Worm (Caenorhabditis elegans) whole organism, young adult: ENCODE results near the gene H10E21.5.

Source experiments
- B0336.3 ChIP-seq: fragments of 200-800 bp; sonication (Bioruptor generic); IDR thresholded peaks from 2 replicates; pipeline ENCODE4 v1.3.6; 2022; ENCODE audit warnings: missing genetic modification characterization, missing compliant biosample characterization
- F33H1.4 ChIP-seq: fragments of 200-800 bp; sonication (Bioruptor generic); IDR thresholded peaks from 2 replicates; pipeline ENCODE4 v1.3.6; 2022; ENCODE audit warnings: missing genetic modification reagents, missing genetic modification characterization, missing compliant biosample characterization
- F39B2.1 ChIP-seq: fragments of 200-800 bp; sonication (Bioruptor generic); IDR thresholded peaks from 2 replicates; pipeline ENCODE4 v1.3.6; 2022; ENCODE audit warnings: missing genetic modification reagents, missing genetic modification characterization, missing compliant biosample characterization
- F57C9.4 ChIP-seq: sonication (generic microtip); optimal IDR thresholded peaks from 2 replicates; lab custom pipeline; 2017; ENCODE audit warnings: mild to moderate bottlenecking, missing genetic modification characterization, missing compliant biosample characterization
- K12H6.12 ChIP-seq: fragments of 200-800 bp; sonication (Bioruptor generic); optimal IDR thresholded peaks from 2 replicates; lab custom pipeline; 2018; ENCODE audit warnings: mild to moderate bottlenecking, missing genetic modification characterization, missing compliant biosample characterization
- Y53G8AR.9 ChIP-seq: fragments of 200-800 bp; sonication (Bioruptor generic); conservative IDR thresholded peaks from 2 replicates; pipeline ENCODE4 v1.3.6; 2022; ENCODE audit warnings: missing genetic modification reagents, missing genetic modification characterization, missing compliant biosample characterization
- Y56A3A.18 ChIP-seq: fragments of 200-800 bp; sonication (Bioruptor generic); IDR thresholded peaks from 2 replicates; pipeline ENCODE4 v1.3.6; 2022; ENCODE audit warnings: missing genetic modification reagents, missing genetic modification characterization, missing compliant biosample characterization
- ama-1 ChIP-seq, 3 experiments: fragments of 150-350 bp in 1 of 3; sonication (generic microtip) in 2 of 3; optimal IDR thresholded peaks; 2 replicates each; lab custom pipeline; 2014 to 2018; ENCODE audit warnings: missing biosample characterization in 2 of 3, missing genetic modification characterization in 2 of 3, missing genetic modification reagents in 2 of 3
- athp-1 ChIP-seq: sonication (generic microtip); optimal IDR thresholded peaks from 2 replicates; lab custom pipeline; 2017; ENCODE audit warnings: mild to moderate bottlenecking, missing genetic modification characterization, missing compliant biosample characterization
- attf-3 ChIP-seq: fragments of 200-800 bp; sonication (Bioruptor generic); conservative IDR thresholded peaks from 2 replicates; pipeline ENCODE4 v1.3.6; 2022; ENCODE audit warnings: missing genetic modification reagents, missing genetic modification characterization, missing compliant biosample characterization
- attf-5 ChIP-seq: fragments of 200-800 bp; sonication (Bioruptor generic); optimal IDR thresholded peaks from 2 replicates; lab custom pipeline; 2018; ENCODE audit warnings: mild to moderate bottlenecking, missing genetic modification characterization, missing compliant biosample characterization
- cebp-2 ChIP-seq: fragments of 200-800 bp; sonication (Bioruptor generic); IDR thresholded peaks from 2 replicates; pipeline ENCODE4 v1.3.6; 2022; ENCODE audit warnings: missing genetic modification characterization, missing compliant biosample characterization
- ceh-100 ChIP-seq: fragments of 200-800 bp; sonication (Bioruptor generic); IDR thresholded peaks from 2 replicates; pipeline ENCODE4 v1.3.6; 2022; ENCODE audit warnings: missing genetic modification reagents, missing genetic modification characterization, missing compliant biosample characterization
- dpff-1 ChIP-seq: sonication (generic microtip); optimal IDR thresholded peaks from 2 replicates; lab custom pipeline; 2017; ENCODE audit warnings: mild to moderate bottlenecking, missing genetic modification characterization, missing compliant biosample characterization
- dpl-1 ChIP-seq: fragments of 150-350 bp; optimal IDR thresholded peaks from 2 replicates; lab custom pipeline; 2014; ENCODE audit warnings: missing biosample characterization, missing genetic modification reagents, missing genetic modification characterization
- egrh-3 ChIP-seq: fragments of 200-800 bp; sonication (Bioruptor generic); IDR thresholded peaks from 2 replicates; pipeline ENCODE4 v1.3.6; 2022; ENCODE audit warnings: missing genetic modification reagents, missing genetic modification characterization, missing compliant biosample characterization
- ekl-4 ChIP-seq: fragments of 200-800 bp; sonication (Bioruptor generic); IDR thresholded peaks from 2 replicates; pipeline ENCODE4 v1.3.6; 2022; ENCODE audit warnings: missing genetic modification reagents, missing genetic modification characterization, missing compliant biosample characterization
- ets-4 ChIP-seq: fragments of 200-800 bp; sonication (Bioruptor generic); optimal IDR thresholded peaks from 2 replicates; lab custom pipeline; 2018; ENCODE audit warnings: mild to moderate bottlenecking, missing genetic modification characterization, missing compliant biosample characterization
- fkh-3 ChIP-seq: sonication (generic microtip); optimal IDR thresholded peaks from 2 replicates; lab custom pipeline; 2016; ENCODE audit warnings: mild to moderate bottlenecking, missing genetic modification characterization, missing compliant biosample characterization
- hmg-1.2 ChIP-seq: fragments of 200-800 bp; sonication (Bioruptor generic); IDR thresholded peaks from 2 replicates; pipeline ENCODE4 v1.3.6; 2022; ENCODE audit warnings: missing genetic modification reagents, missing genetic modification characterization, missing compliant biosample characterization
- hmg-20 ChIP-seq: fragments of 200-800 bp; sonication (Bioruptor generic); IDR thresholded peaks from 2 replicates; pipeline ENCODE4 v1.3.6; 2022; ENCODE audit warnings: missing genetic modification reagents, missing genetic modification characterization, missing compliant biosample characterization
- hrde-1 ChIP-seq: sonication (generic microtip); optimal IDR thresholded peaks from 2 replicates; lab custom pipeline; 2016; ENCODE audit warnings: missing genetic modification characterization, mild to moderate bottlenecking, missing compliant biosample characterization, moderate library complexity, missing genotype, missing genetic modification reagents, borderline replicate concordance
- lin-26 ChIP-seq: fragments of 200-800 bp; sonication (Bioruptor generic); IDR thresholded peaks from 2 replicates; pipeline ENCODE4 v1.3.6; 2022; ENCODE audit warnings: missing genetic modification reagents, missing genetic modification characterization, missing compliant biosample characterization
- lin-35 ChIP-seq, 3 experiments: fragments of 150-350 bp in 2 of 3; sonication (generic microtip) in 1 of 3; optimal IDR thresholded peaks; 2 replicates each; lab custom pipeline; 2014 to 2018; ENCODE audit warnings: missing biosample characterization in 3 of 3, missing genetic modification characterization in 3 of 3, missing genetic modification reagents in 3 of 3
- lin-40 ChIP-seq: sonication (generic microtip); optimal IDR thresholded peaks from 2 replicates; lab custom pipeline; 2016; ENCODE audit warnings: missing genetic modification characterization, mild to moderate bottlenecking, missing compliant biosample characterization, missing genotype, missing genetic modification reagents
- lir-1 ChIP-seq: fragments of 200-800 bp; sonication (Bioruptor generic); conservative IDR thresholded peaks from 2 replicates; pipeline ENCODE4 v1.3.6; 2022; ENCODE audit warnings: missing genetic modification reagents, missing genetic modification characterization, missing compliant biosample characterization
- lsy-27 ChIP-seq: sonication (generic microtip); optimal IDR thresholded peaks from 2 replicates; lab custom pipeline; 2017; ENCODE audit warnings: missing genetic modification characterization, mild to moderate bottlenecking, missing compliant biosample characterization, antibody characterized with exemption, missing genotype, borderline replicate concordance; ENCODE audit not compliant: insufficient read depth
- madf-10 ChIP-seq: sonication (generic microtip); optimal IDR thresholded peaks from 2 replicates; lab custom pipeline; 2016; ENCODE audit warnings: mild to moderate bottlenecking, missing genetic modification characterization, missing compliant biosample characterization
- madf-3 ChIP-seq: fragments of 200-800 bp; sonication (Bioruptor generic); IDR thresholded peaks from 2 replicates; pipeline ENCODE4 v1.3.6; 2022; ENCODE audit warnings: missing genetic modification reagents, missing genetic modification characterization, missing compliant biosample characterization
- nhr-90 ChIP-seq: sonication (generic microtip); optimal IDR thresholded peaks from 2 replicates; lab custom pipeline; 2016; ENCODE audit warnings: missing genotype, mild to moderate bottlenecking, missing genetic modification characterization, missing compliant biosample characterization
- pbrm-1 ChIP-seq: fragments of 200-800 bp; sonication (Bioruptor generic); IDR thresholded peaks from 2 replicates; pipeline ENCODE4 v1.3.6; 2022; ENCODE audit warnings: missing genetic modification reagents, missing genetic modification characterization, missing compliant biosample characterization
- repo-1 ChIP-seq: sonication (generic microtip); optimal IDR thresholded peaks from 2 replicates; lab custom pipeline; 2017; ENCODE audit warnings: mild to moderate bottlenecking, missing genetic modification characterization, missing compliant biosample characterization
- rpc-1 ChIP-seq, 2 experiments: fragments of 150-350 bp in 1 of 2; sonication (generic microtip) in 1 of 2; optimal IDR thresholded peaks; 2 replicates each; lab custom pipeline; 2014 to 2018; ENCODE audit warnings: missing biosample characterization in 1 of 2, missing genetic modification characterization in 1 of 2, missing genetic modification reagents in 1 of 2, missing genotype in 1 of 2
- sdz-38 ChIP-seq: sonication (generic microtip); optimal IDR thresholded peaks from 2 replicates; lab custom pipeline; 2016; ENCODE audit warnings: missing genotype, missing genetic modification characterization, missing compliant biosample characterization
- sea-2 ChIP-seq: fragments of 200-800 bp; sonication (Bioruptor generic); IDR thresholded peaks from 2 replicates; pipeline ENCODE4 v1.3.6; 2022; ENCODE audit warnings: missing genetic modification characterization, missing compliant biosample characterization
- snpc-1.3 ChIP-seq: sonication (generic microtip); optimal IDR thresholded peaks from 2 replicates; lab custom pipeline; 2017; ENCODE audit warnings: missing genetic modification characterization, mild to moderate bottlenecking, missing compliant biosample characterization, antibody characterized with exemption, moderate library complexity, missing genotype, missing genetic modification reagents; ENCODE audit not compliant: insufficient read depth
- snpc-4 ChIP-seq, 5 experiments: fragments of 150-350 bp in 1 of 5; sonication (generic microtip) in 4 of 5; optimal IDR thresholded peaks; 2 replicates each; lab custom pipeline; 2014 to 2018; ENCODE audit warnings: missing genetic modification characterization in 5 of 5, missing biosample characterization in 3 of 5, antibody characterized with exemption in 2 of 5, mild to moderate bottlenecking in 2 of 5, missing compliant biosample characterization in 2 of 5, missing genotype in 2 of 5, moderate library complexity in 2 of 5, missing genetic modification reagents in 1 of 5
- somi-1 ChIP-seq: fragments of 200-800 bp; sonication (Bioruptor generic); optimal IDR thresholded peaks from 2 replicates; lab custom pipeline; 2018; ENCODE audit warnings: mild to moderate bottlenecking, missing genetic modification characterization, missing compliant biosample characterization
- sptf-2 ChIP-seq: fragments of 200-800 bp; sonication (Bioruptor generic); optimal IDR thresholded peaks from 2 replicates; lab custom pipeline; 2018; ENCODE audit warnings: mild to moderate bottlenecking, missing genetic modification characterization, missing compliant biosample characterization
- tlf-1 ChIP-seq: fragments of 200-800 bp; sonication (Bioruptor generic); optimal IDR thresholded peaks from 2 replicates; lab custom pipeline; 2018; ENCODE audit warnings: mild to moderate bottlenecking, missing genetic modification characterization, missing compliant biosample characterization
- unc-130 ChIP-seq: sonication (generic microtip); optimal IDR thresholded peaks from 2 replicates; lab custom pipeline; 2016; ENCODE audit warnings: missing genetic modification reagents, missing genetic modification characterization, missing compliant biosample characterization
- ztf-22 ChIP-seq: fragments of 200-800 bp; sonication (Bioruptor generic); optimal IDR thresholded peaks from 2 replicates; lab custom pipeline; 2018; ENCODE audit warnings: mild to moderate bottlenecking, missing genetic modification characterization, moderate library complexity, missing compliant biosample characterization
- ztf-6 ChIP-seq: fragments of 200-800 bp; sonication (Bioruptor generic); IDR thresholded peaks from 2 replicates; pipeline ENCODE4 v1.3.6; 2022; ENCODE audit warnings: missing genetic modification reagents, missing genetic modification characterization, missing compliant biosample characterization

The H10E21.5 gene

ce11 chrIII:63584-64316 is 40.0 kb upstream of the H10E21.5 start (continued):
- TF ChIP-seq athp-1 (peak; percentile 18), ama-1 (optimal IDR thresholded peaks at IDR 0.05; lab: Kevin White, UChicago) (no peak), ama-1 (GFP tag; optimal IDR thresholded peaks at IDR 0.05; lab: Kevin White, UChicago) (peak in 1 of 2 experiments; percentile 35), attf-3 (no peak), dpl-1 (GFP tag; lab: Kevin White, UChicago) (no peak), somi-1 (GFP tag; lab: Kevin White, UChicago) (peak; percentile 58), lir-1 (GFP tag; lab: Robert Waterston, UW) (no peak), madf-3 (GFP tag; lab: Robert Waterston, UW) (peak; percentile 76), hmg-1.2 (GFP tag; lab: Robert Waterston, UW) (peak; percentile 29; the same call in 1 of the 2 replicates), lsy-27 (tag; lab: Kevin White, UChicago) (no peak), hmg-20 (GFP tag; lab: Robert Waterston, UW) (no peak), dpff-1 (tag; lab: Kevin White, UChicago) (no peak), sptf-2 (GFP tag; lab: Kevin White, UChicago) (no peak), snpc-4 (GFP tag; optimal IDR thresholded peaks at IDR 0.05; lab: Kevin White, UChicago) (no peak), snpc-4 (tag; optimal IDR thresholded peaks at IDR 0.05; lab: Kevin White, UChicago) (no peak), rpc-1 (optimal IDR thresholded peaks at IDR 0.05; lab: Kevin White, UChicago) (no peak), rpc-1 (tag; optimal IDR thresholded peaks at IDR 0.05; lab: Kevin White, UChicago) (no peak), lin-40 (no peak), ceh-100 (0 out of 2 replicates have a peak, but pooled peaks have one; percentile 9), cebp-2 (GFP tag; lab: Robert Waterston, UW) (no peak), madf-10 (tag; lab: Kevin White, UChicago) (no peak), ekl-4 (peak; percentile 58; the same call in 1 of the 2 replicates), egrh-3 (peak; percentile 72; the same call in 1 of the 2 replicates), ztf-22 (GFP tag; lab: Kevin White, UChicago) (no peak), nhr-90 (no peak), sdz-38 (tag; lab: Kevin White, UChicago) (no peak), Y53G8AR.9 (GFP tag; lab: Robert Waterston, UW) (peak; percentile 60)

DNA sequence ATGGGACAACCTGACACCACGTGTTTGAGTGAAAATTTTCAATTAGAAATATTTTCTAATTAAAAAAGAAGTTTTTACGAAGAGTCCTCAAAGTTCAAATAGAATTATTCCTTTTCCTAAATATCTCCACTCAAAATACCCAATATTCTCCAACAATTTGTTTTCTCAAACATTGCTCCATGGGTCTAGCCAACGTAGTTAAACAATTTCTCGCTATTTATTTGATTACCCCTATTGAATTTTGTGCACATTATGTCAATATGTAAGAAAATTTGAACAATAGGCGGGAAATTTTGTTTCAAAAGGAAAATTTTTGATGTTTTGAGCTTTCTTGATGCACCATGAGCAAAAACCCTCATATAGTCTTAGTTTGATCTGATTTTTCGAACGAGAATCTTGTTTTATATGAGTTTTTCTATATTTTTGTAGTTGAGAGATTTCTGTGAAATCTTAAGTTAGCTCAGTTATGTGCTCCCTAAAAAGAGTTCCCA is 38.7 kb upstream of the H10E21.5 start:
- peak; percentile 68 for TF ChIP-seq pbrm-1
- peak; percentile 41 for TF ChIP-seq K12H6.12 (tag; lab: Kevin White, UChicago)
- peak; percentile 33; the same call in 1 of the 2 replicates for TF ChIP-seq hmg-1.2 (GFP tag; lab: Robert Waterston, UW)
- TF ChIP-seq hrde-1 (tag; lab: Kevin White, UChicago) = no peak
- no peak for TF ChIP-seq F39B2.1 (GFP tag; lab: Robert Waterston, UW)
- no peak for TF ChIP-seq hmg-20 (GFP tag; lab: Robert Waterston, UW)
- no peak for TF ChIP-seq fkh-3 (tag; lab: Kevin White, UChicago)
- no peak for TF ChIP-seq unc-130 (GFP tag; lab: Kevin White, UChicago)
- peak in 1 of 3 experiments; percentile 79 for TF ChIP-seq lin-35 (GFP tag; optimal IDR thresholded peaks at IDR 0.05; lab: Kevin White, UChicago)
- TF ChIP-seq sea-2 (GFP tag; lab: Robert Waterston, UW) = no peak
- no peak for TF ChIP-seq F33H1.4 (GFP tag; lab: Robert Waterston, UW)
- no peak for TF ChIP-seq repo-1 (tag; lab: Kevin White, UChicago)
- no peak for TF ChIP-seq ama-1 (optimal IDR thresholded peaks at IDR 0.05; lab: Kevin White, UChicago)
- TF ChIP-seq ama-1 (GFP tag; optimal IDR thresholded peaks at IDR 0.05; lab: Kevin White, UChicago) = peak in 1 of 2 experiments; percentile 85
- TF ChIP-seq ztf-22 (GFP tag; lab: Kevin White, UChicago) = no peak
- peak; percentile 25 for TF ChIP-seq tlf-1 (GFP tag; lab: Kevin White, UChicago)
- TF ChIP-seq Y56A3A.18 (GFP tag; lab: Robert Waterston, UW) = 0 out of 2 replicates have a peak, but pooled peaks have one; percentile 30
- TF ChIP-seq lin-26 = 0 out of 2 replicates have a peak, but pooled peaks have one; percentile 39
- no peak for TF ChIP-seq snpc-4 (GFP tag; optimal IDR thresholded peaks at IDR 0.05; lab: Kevin White, UChicago)
- TF ChIP-seq snpc-4 (tag; optimal IDR thresholded peaks at IDR 0.05; lab: Kevin White, UChicago) = no peak
- TF ChIP-seq F57C9.4 = no peak
- no peak for TF ChIP-seq snpc-1.3
- peak; percentile 70 for TF ChIP-seq B0336.3
- no peak for TF ChIP-seq ets-4
- no peak for TF ChIP-seq attf-5 (GFP tag; lab: Kevin White, UChicago)
- TF ChIP-seq ztf-6 = no peak
